Worm (Caenorhabditis elegans): Measurements from ENCODE around the gene grl-7.

grl-7 gene

DNA sequence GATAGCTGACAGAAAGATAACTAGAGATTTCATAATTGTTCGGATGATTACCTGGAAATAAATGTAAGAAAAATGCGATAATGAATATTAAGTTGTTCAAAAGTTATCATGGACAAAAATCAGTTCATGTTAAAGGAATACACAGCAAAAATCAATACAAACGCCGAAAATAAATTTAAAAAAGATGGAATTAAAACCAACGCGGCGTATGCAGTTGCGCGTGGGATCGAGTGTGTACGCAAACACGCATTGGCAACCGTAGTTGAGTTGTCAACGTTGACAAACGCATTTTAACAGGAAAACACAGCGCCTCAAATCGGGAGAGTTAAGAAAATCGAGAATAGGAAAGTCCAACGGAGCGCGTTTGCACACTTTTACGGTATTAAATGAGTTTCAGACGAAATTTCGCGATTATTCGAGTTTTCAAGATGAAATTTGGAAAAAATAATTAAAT lies 19.9 kb downstream of the grl-7 start, which contains the start of gene tmed-10:
Gene tmed-10, minus strand, starts transcription at position 51 of the 454 bp plus-strand sequence.
- TF ChIP-seq lin-15B (tag; optimal IDR thresholded peaks at IDR 0.05) (peak; percentile 80), elt-2 (tag; optimal IDR thresholded peaks at IDR 0.05) (peak; percentile 50), nfya-1 (tag; optimal IDR thresholded peaks at IDR 0.05; ENCODE audit: insufficient read depth) (peak; percentile 72), nhr-77 (tag; optimal IDR thresholded peaks at IDR 0.05) (no peak), fkh-2 (tag; optimal IDR thresholded peaks at IDR 0.05) (no peak), ceh-16 (tag; optimal IDR thresholded peaks at IDR 0.05) (no peak), nhr-23 (tag; optimal IDR thresholded peaks at IDR 0.05) (peak; percentile 36), nhr-11 (tag; optimal IDR thresholded peaks at IDR 0.05) (no peak), nhr-25 (tag; optimal IDR thresholded peaks at IDR 0.05) (peak; percentile 57), R02D3.7 (tag; optimal IDR thresholded peaks at IDR 0.05) (no peak), lin-39 (tag; optimal IDR thresholded peaks at IDR 0.05) (peak; percentile 64), ceh-9 (tag; optimal IDR thresholded peaks at IDR 0.05) (no peak), nhr-12 (tag; optimal IDR thresholded peaks at IDR 0.05) (no peak), pha-4 (tag; optimal IDR thresholded peaks at IDR 0.05) (peak; percentile 82), hmg-11 (tag; optimal IDR thresholded peaks at IDR 0.05) (peak; percentile 34), nhr-67 (tag; optimal IDR thresholded peaks at IDR 0.05) (no peak), egl-5 (tag; optimal IDR thresholded peaks at IDR 0.05) (peak; percentile 3), snpc-4 (tag; optimal IDR thresholded peaks at IDR 0.05) (peak; percentile 69)

DNA sequence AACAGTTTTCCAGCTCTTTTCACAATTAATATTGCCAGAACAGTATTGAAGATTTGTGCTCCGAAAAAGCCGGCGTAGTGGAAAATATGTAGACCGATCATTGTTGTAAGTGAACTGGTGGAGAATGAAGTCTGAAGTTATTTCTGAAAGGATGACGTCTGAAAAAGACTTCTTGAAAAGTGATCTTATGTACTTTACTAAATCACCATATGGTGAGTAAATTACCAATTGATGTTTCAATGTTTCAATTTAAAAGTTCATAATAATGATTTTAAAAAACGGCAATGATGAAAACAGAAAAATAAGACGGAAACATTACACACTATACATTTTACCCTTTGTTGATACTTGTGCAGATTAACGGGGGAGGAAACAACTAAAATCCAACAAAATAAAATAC lies 23.1 kb downstream of the grl-7 start, which contains the start of gene str-141:
Gene str-141, minus strand, starts transcription at position 101 of the 400 bp plus-strand sequence.
- no peak for TF ChIP-seq eor-1 (tag; optimal IDR thresholded peaks at IDR 0.05)
- no peak for TF ChIP-seq elt-3 (tag; optimal IDR thresholded peaks at IDR 0.05)
- no peak for TF ChIP-seq unc-62 (GFP tag; optimal IDR thresholded peaks at IDR 0.05)
- no peak for TF ChIP-seq nhr-77 (tag; optimal IDR thresholded peaks at IDR 0.05)
- no peak for TF ChIP-seq pha-4 (tag; optimal IDR thresholded peaks at IDR 0.05)
- TF ChIP-seq ztf-11 (tag; optimal IDR thresholded peaks at IDR 0.05), result no peak
- no peak for TF ChIP-seq nhr-76 (tag; optimal IDR thresholded peaks at IDR 0.05)
- no peak for TF ChIP-seq daf-12 (tag; optimal IDR thresholded peaks at IDR 0.05)
- TF ChIP-seq nhr-25 (tag; optimal IDR thresholded peaks at IDR 0.05), result no peak
- no peak for TF ChIP-seq hmg-11 (tag; optimal IDR thresholded peaks at IDR 0.05)

DNA sequence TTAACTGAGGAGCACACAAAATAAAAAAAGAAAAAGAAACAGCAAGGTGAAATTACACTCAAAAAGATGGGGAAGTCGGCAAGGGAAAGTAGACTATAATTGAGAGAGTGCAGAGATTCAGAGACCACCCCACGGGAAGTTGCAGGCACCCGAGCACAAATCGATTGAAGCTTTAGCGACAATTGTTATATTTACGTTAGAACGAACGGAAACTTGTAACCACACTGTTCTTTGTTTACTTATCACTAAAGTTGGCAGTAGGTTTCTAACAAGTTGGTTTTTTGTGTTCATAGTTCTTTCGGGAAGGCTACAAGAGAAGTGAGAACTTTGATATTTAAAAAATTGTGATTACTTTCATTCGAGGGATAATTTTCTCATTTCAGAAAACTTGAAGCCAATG lies 25.1 kb downstream of the grl-7 start, which contains the start of gene F47G9.4:
Gene F47G9.4, minus strand, starts transcription at position 98 of the 400 bp plus-strand sequence.
- TF ChIP-seq unc-39 (tag; optimal IDR thresholded peaks at IDR 0.05) (no peak), nfya-1 (tag; optimal IDR thresholded peaks at IDR 0.05; ENCODE audit: insufficient read depth) (no peak), R02D3.7 (tag; optimal IDR thresholded peaks at IDR 0.05) (no peak), elt-2 (tag; optimal IDR thresholded peaks at IDR 0.05) (peak; percentile 8), pha-4 (tag; optimal IDR thresholded peaks at IDR 0.05) (peak; percentile 94)

DNA sequence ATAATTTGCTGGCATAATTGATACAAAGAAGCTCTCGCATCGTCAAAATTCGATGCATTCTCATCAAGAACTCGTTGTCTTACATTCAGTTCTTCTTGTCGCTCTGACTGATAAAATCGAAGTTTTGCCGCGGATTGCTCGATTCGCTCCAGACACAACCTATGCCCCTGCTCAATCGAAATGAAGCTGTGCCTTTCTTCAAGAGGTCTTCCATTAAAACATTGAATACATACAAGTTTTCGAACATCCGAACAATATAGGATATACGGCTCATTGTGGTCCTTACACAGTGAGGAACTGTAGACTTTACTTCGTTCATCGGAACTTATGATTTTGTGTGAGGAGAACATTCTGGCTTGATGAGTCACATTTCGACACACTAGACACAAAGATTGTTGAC lies 26.0 kb downstream of the grl-7 start:
- TF ChIP-seq sea-2 (GFP tag; optimal IDR thresholded peaks at IDR 0.05), result no peak
- TF ChIP-seq tbx-2 (tag; optimal IDR thresholded peaks at IDR 0.05), result no peak
- no peak for TF ChIP-seq eor-1 (tag; optimal IDR thresholded peaks at IDR 0.05)
- TF ChIP-seq nhr-43 (tag; optimal IDR thresholded peaks at IDR 0.05; ENCODE audit: poor library complexity, severe bottlenecking), result no peak
- no peak for TF ChIP-seq nhr-23 (tag; optimal IDR thresholded peaks at IDR 0.05)
- no peak for TF ChIP-seq nhr-76 (tag; optimal IDR thresholded peaks at IDR 0.05)
- no peak for TF ChIP-seq lsy-12 (tag; optimal IDR thresholded peaks at IDR 0.05)
- no peak for TF ChIP-seq egl-27 (tag; optimal IDR thresholded peaks at IDR 0.05)
- no peak for TF ChIP-seq jun-1 (tag; optimal IDR thresholded peaks at IDR 0.05)
- no peak for TF ChIP-seq zag-1 (tag; optimal IDR thresholded peaks at IDR 0.05)
- no peak for TF ChIP-seq snpc-4 (tag; optimal IDR thresholded peaks at IDR 0.05)
- no peak for TF ChIP-seq ceh-82 (tag; optimal IDR thresholded peaks at IDR 0.05)
- TF ChIP-seq daf-12 (tag; optimal IDR thresholded peaks at IDR 0.05), result no peak
- no peak for TF ChIP-seq nhr-11 (tag; optimal IDR thresholded peaks at IDR 0.05)

DNA sequence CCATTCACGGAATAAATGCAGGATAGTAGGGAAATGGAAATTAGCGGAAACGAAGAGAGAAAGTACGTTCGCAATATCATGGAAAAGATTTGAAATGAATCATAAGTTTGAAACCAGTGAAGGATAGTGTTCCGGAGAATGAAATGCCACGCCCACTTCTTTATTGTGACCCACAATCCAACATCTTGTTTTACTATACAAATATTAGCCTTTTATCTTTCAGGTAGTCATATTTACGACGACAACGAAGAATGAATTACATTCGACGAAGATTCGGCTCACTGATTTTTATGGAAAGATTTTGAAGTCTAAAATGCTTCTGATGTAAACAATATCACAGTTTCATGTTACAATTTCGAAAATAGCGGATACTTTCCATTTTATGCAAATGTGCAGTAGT lies 30.0 kb downstream of the grl-7 start, which contains the start of gene cutl-18:
Gene cutl-18, minus strand, starts transcription at position 101 of the 400 bp plus-strand sequence.
- no peak for TF ChIP-seq pha-4 (tag; optimal IDR thresholded peaks at IDR 0.05)
- TF ChIP-seq nfya-1 (tag; optimal IDR thresholded peaks at IDR 0.05; ENCODE audit: insufficient read depth), result no peak
- no peak for TF ChIP-seq elt-1 (tag; optimal IDR thresholded peaks at IDR 0.05)
- TF ChIP-seq skn-1 (tag; optimal IDR thresholded peaks at IDR 0.05), result no peak
- TF ChIP-seq nhr-76 (tag; optimal IDR thresholded peaks at IDR 0.05), result no peak
- TF ChIP-seq daf-12 (tag; optimal IDR thresholded peaks at IDR 0.05), result no peak
- TF ChIP-seq ceh-28 (tag; optimal IDR thresholded peaks at IDR 0.05), result no peak
- TF ChIP-seq elt-3 (tag; optimal IDR thresholded peaks at IDR 0.05), result no peak
- TF ChIP-seq mml-1 (tag; optimal IDR thresholded peaks at IDR 0.05), result no peak
- TF ChIP-seq ceh-9 (tag; optimal IDR thresholded peaks at IDR 0.05), result no peak
- TF ChIP-seq fkh-10 (GFP tag; optimal IDR thresholded peaks at IDR 0.05), result no peak
- no peak for TF ChIP-seq sea-2 (GFP tag; optimal IDR thresholded peaks at IDR 0.05)
- no peak for TF ChIP-seq elt-2 (tag; optimal IDR thresholded peaks at IDR 0.05)
- TF ChIP-seq nhr-43 (tag; optimal IDR thresholded peaks at IDR 0.05; ENCODE audit: poor library complexity, severe bottlenecking), result no peak
- no peak for TF ChIP-seq nhr-77 (tag; optimal IDR thresholded peaks at IDR 0.05)
- no peak for TF ChIP-seq egl-27 (tag; optimal IDR thresholded peaks at IDR 0.05)
- no peak for TF ChIP-seq ztf-4 (tag; optimal IDR thresholded peaks at IDR 0.05)
- TF ChIP-seq R02D3.7 (tag; optimal IDR thresholded peaks at IDR 0.05), result no peak
